Worm (Caenorhabditis elegans): Measurements from ENCODE around the gene T07A9.12.

Gene T07A9.12

DNA sequence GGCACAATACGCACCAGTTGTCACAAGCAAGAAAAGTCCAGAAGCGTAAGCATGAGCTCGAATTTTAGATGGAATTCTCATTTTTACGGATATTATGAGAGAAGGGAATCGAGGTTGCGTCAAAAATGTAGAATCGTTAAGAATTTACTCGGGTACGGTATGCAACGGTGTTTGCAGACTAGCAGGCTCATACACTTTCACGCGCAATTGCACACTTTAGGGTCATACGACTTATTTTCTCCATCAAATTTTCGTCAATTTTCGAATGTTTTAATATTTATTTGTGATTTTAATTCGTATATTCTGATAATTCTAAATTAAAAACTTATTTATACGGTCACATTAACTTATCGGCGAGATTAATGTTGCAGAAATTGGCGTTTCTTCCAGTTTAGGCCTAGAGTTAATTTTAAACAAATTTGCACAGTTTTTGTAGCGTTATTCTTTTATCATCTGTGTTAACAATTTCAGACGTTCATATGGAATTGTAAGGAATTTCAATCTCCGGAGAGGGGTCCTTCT, 17.2 kb upstream of the T07A9.12 start, which contains the start of the genes T07A9.15 and nog-1:
TSS of gene T07A9.15 (minus strand) at position 138 of the 522 bp plus-strand sequence.
TSS of gene nog-1 (plus strand) at position 472 of the 522 bp plus-strand sequence.
- TF ChIP-seq tbx-37 (GFP tag; conservative IDR thresholded peaks at IDR 0.05) (0 out of 2 replicates have a peak, but pooled peaks have one; percentile 30), pes-1 (GFP tag; IDR thresholded peaks at IDR 0.05) (peak; percentile 52; the same call in 1 of the 2 replicates), B0310.2 (tag; optimal IDR thresholded peaks at IDR 0.05) (no peak), ets-7 (tag; optimal IDR thresholded peaks at IDR 0.05) (no peak)

ce11 chrIV:396373-396772, 14.3 kb upstream of the T07A9.12 start, which contains the start of gene rrp-8:
rrp-8 (plus strand) TSS chrIV:396545.
- TF ChIP-seq F13C5.2 (tag; optimal IDR thresholded peaks at IDR 0.05): no peak
- no peak for TF ChIP-seq hmbx-1 (tag; optimal IDR thresholded peaks at IDR 0.05)
- TF ChIP-seq B0310.2 (tag; optimal IDR thresholded peaks at IDR 0.05): no peak
- TF ChIP-seq tbx-11 (GFP tag; IDR thresholded peaks at IDR 0.05): no peak
- no peak for TF ChIP-seq hnd-1 (tag; optimal IDR thresholded peaks at IDR 0.05)
- no peak for TF ChIP-seq flt-1 (GFP tag; IDR thresholded peaks at IDR 0.05)
- TF ChIP-seq aly-1 (tag; optimal IDR thresholded peaks at IDR 0.05): no peak
- no peak for TF ChIP-seq scrt-1 (GFP tag; IDR thresholded peaks at IDR 0.05)
- TF ChIP-seq ceh-13 (GFP tag; optimal IDR thresholded peaks at IDR 0.05): no peak
- no peak for TF ChIP-seq tbx-37 (GFP tag; conservative IDR thresholded peaks at IDR 0.05)
- TF ChIP-seq pes-1 (GFP tag; IDR thresholded peaks at IDR 0.05): no peak

ce11 chrIV:401395-401794, 9.3 kb upstream of the T07A9.12 start, which contains the start of gene gpa-4:
gpa-4 (plus strand) TSS chrIV:401695.
- no peak for TF ChIP-seq flt-1 (GFP tag; IDR thresholded peaks at IDR 0.05)
- no peak for TF ChIP-seq ceh-36 (tag; optimal IDR thresholded peaks at IDR 0.05)
- TF ChIP-seq ets-7 (tag; optimal IDR thresholded peaks at IDR 0.05): no peak

DNA sequence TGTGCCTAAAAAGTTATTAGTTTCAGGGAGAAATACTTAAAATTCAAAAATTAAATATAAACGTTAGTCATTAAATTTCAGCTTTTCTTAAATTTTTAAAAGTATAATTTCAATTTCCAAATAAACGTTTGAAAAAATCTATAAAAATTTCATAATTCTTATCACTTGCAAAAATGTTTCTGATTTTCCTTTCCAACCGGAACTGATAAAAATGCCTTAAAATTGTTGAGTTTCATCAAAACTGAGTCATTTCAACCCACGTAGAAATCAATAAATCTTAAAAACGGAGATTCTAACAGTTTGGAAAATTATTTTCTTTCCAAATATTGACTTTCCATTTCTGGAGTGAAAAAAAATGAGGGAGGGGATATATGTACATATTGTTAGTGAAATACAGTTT, 1.8 kb upstream of the T07A9.12 start:
- TF ChIP-seq ama-1 (optimal IDR thresholded peaks at IDR 0.05): no peak
- TF ChIP-seq tbx-37 (GFP tag; conservative IDR thresholded peaks at IDR 0.05): no peak
- no peak for TF ChIP-seq ets-7 (tag; optimal IDR thresholded peaks at IDR 0.05)
- no peak for TF ChIP-seq tbx-11 (GFP tag; IDR thresholded peaks at IDR 0.05)
- no peak for TF ChIP-seq ceh-36 (tag; optimal IDR thresholded peaks at IDR 0.05)

- TF ChIP-seq ceh-36 (tag; optimal IDR thresholded peaks at IDR 0.05) (peak; percentile 66), tra-4 (tag; optimal IDR thresholded peaks at IDR 0.05) (no peak), scrt-1 (GFP tag; IDR thresholded peaks at IDR 0.05) (no peak), hmg-4 (GFP tag; optimal IDR thresholded peaks at IDR 0.05) (no peak)
These were observed 732 bp upstream of the T07A9.12 start, which contains the start of gene kgb-1 for ce11 chrIV:409935-410334. kgb-1 (minus strand) TSS chrIV:410035.

ce11 chrIV:419674-420073, 9.0 kb downstream of the T07A9.12 start, which contains the start of gene eri-1:
eri-1 (minus strand) TSS chrIV:419958.
- no peak for TF ChIP-seq tbx-37 (GFP tag; conservative IDR thresholded peaks at IDR 0.05)
- TF ChIP-seq hmg-4 (GFP tag; optimal IDR thresholded peaks at IDR 0.05): no peak
- no peak for TF ChIP-seq hnd-1 (tag; optimal IDR thresholded peaks at IDR 0.05)
- no peak for TF ChIP-seq sea-1 (GFP tag; conservative IDR thresholded peaks at IDR 0.05)
- TF ChIP-seq ceh-36 (tag; optimal IDR thresholded peaks at IDR 0.05): no peak

ce11 chrIV:420686-421085, 10.0 kb downstream of the T07A9.12 start:
- TF ChIP-seq B0310.2 (tag; optimal IDR thresholded peaks at IDR 0.05) (no peak), scrt-1 (GFP tag; IDR thresholded peaks at IDR 0.05) (no peak), tra-4 (tag; optimal IDR thresholded peaks at IDR 0.05) (no peak), hmg-4 (GFP tag; optimal IDR thresholded peaks at IDR 0.05) (no peak), ceh-36 (tag; optimal IDR thresholded peaks at IDR 0.05) (no peak), tbx-11 (GFP tag; IDR thresholded peaks at IDR 0.05) (no peak), aly-1 (tag; optimal IDR thresholded peaks at IDR 0.05) (no peak), sea-1 (GFP tag; conservative IDR thresholded peaks at IDR 0.05) (no peak), flt-1 (GFP tag; IDR thresholded peaks at IDR 0.05) (no peak), ets-7 (tag; optimal IDR thresholded peaks at IDR 0.05) (no peak), F13C5.2 (tag; optimal IDR thresholded peaks at IDR 0.05) (no peak), ceh-13 (GFP tag; optimal IDR thresholded peaks at IDR 0.05) (no peak), hmbx-1 (tag; optimal IDR thresholded peaks at IDR 0.05) (no peak), tbx-37 (GFP tag; conservative IDR thresholded peaks at IDR 0.05) (no peak), pes-1 (GFP tag; IDR thresholded peaks at IDR 0.05) (no peak), hnd-1 (tag; optimal IDR thresholded peaks at IDR 0.05) (no peak), ama-1 (optimal IDR thresholded peaks at IDR 0.05) (no peak)

- TF ChIP-seq tbx-11 (GFP tag; IDR thresholded peaks at IDR 0.05) (no peak), ceh-36 (tag; optimal IDR thresholded peaks at IDR 0.05) (no peak), hnd-1 (tag; optimal IDR thresholded peaks at IDR 0.05) (no peak), ets-7 (tag; optimal IDR thresholded peaks at IDR 0.05) (no peak), aly-1 (tag; optimal IDR thresholded peaks at IDR 0.05) (no peak), tbx-37 (GFP tag; conservative IDR thresholded peaks at IDR 0.05) (no peak), ceh-13 (GFP tag; optimal IDR thresholded peaks at IDR 0.05) (no peak), tra-4 (tag; optimal IDR thresholded peaks at IDR 0.05) (no peak), sea-1 (GFP tag; conservative IDR thresholded peaks at IDR 0.05) (no peak), scrt-1 (GFP tag; IDR thresholded peaks at IDR 0.05) (no peak)
These were observed 11.4 kb downstream of the T07A9.12 start for ce11 chrIV:422112-422511.

ce11 chrIV:425052-425451, 14.4 kb downstream of the T07A9.12 start, which contains the start of gene daf-18:
daf-18 (minus strand) TSS chrIV:425177.
- no peak for TF ChIP-seq hmbx-1 (tag; optimal IDR thresholded peaks at IDR 0.05)
- TF ChIP-seq ceh-36 (tag; optimal IDR thresholded peaks at IDR 0.05): peak; percentile 74
- no peak for TF ChIP-seq ceh-13 (GFP tag; optimal IDR thresholded peaks at IDR 0.05)

Measured in whole organism, early embryonic.